Fruit fly (Drosophila melanogaster) whole organism, prepupa: ENCODE data around the gene CG7080.
A peak's percentile ranks its signal among the peaks of the same experiment; 100 is the strongest.

Source experiments
- Blimp-1 ChIP-seq: fragments of 200-800 bp; sonication (Bioruptor generic); optimal IDR thresholded peaks from 3 replicates; lab custom pipeline; 2017; ENCODE audit warnings: missing biosample characterization, missing genetic modification characterization, mild to moderate bottlenecking, moderate library complexity, missing genetic modification reagents
- CG10631 ChIP-seq: fragments of 200-800 bp; sonication (Bioruptor generic); optimal IDR thresholded peaks from 2 replicates; lab custom pipeline; 2016; ENCODE audit warnings: missing biosample characterization, missing genetic modification characterization
- CG11294 ChIP-seq: fragments of 200-800 bp; sonication (Bioruptor generic); IDR thresholded peaks from 2 replicates; pipeline ENCODE4 v1.3.6; 2022; ENCODE audit warnings: missing biosample characterization, missing genetic modification characterization
- CG11762 ChIP-seq: fragments of 200-800 bp; sonication (Bioruptor generic); optimal IDR thresholded peaks from 3 replicates; lab custom pipeline; 2016; ENCODE audit warnings: missing biosample characterization, missing genetic modification characterization; ENCODE audit not compliant: insufficient read depth
- CG11902 ChIP-seq: fragments of 200-800 bp; sonication (Bioruptor generic); optimal IDR thresholded peaks from 3 replicates; lab custom pipeline; 2016; ENCODE audit warnings: missing biosample characterization, missing genetic modification characterization
- CG15336 ChIP-seq: fragments of 200-800 bp; sonication (Bioruptor generic); IDR thresholded peaks from 2 replicates; pipeline ENCODE4 v1.3.6; 2022; ENCODE audit warnings: missing biosample characterization, missing genetic modification characterization
- CG1621 ChIP-seq: fragments of 200-800 bp; sonication (Bioruptor generic); optimal IDR thresholded peaks from 3 replicates; lab custom pipeline; 2018; ENCODE audit warnings: missing biosample characterization, mild to moderate bottlenecking, missing genetic modification characterization
- CG16779 ChIP-seq: fragments of 200-800 bp; sonication (Bioruptor generic); optimal IDR thresholded peaks from 3 replicates; lab custom pipeline; 2017; ENCODE audit warnings: missing biosample characterization, mild to moderate bottlenecking, missing genetic modification characterization
- CG3032 ChIP-seq: fragments of 200-800 bp; optimal IDR thresholded peaks from 2 replicates; lab custom pipeline; 2019; ENCODE audit warnings: missing biosample characterization, mild to moderate bottlenecking, missing genetic modification characterization, moderate library complexity
- CG31627 ChIP-seq: fragments of 200-800 bp; sonication (Bioruptor generic); optimal IDR thresholded peaks from 3 replicates; lab custom pipeline; 2016; ENCODE audit warnings: missing biosample characterization, missing genetic modification characterization
- CG32006 ChIP-seq: fragments of 200-800 bp; sonication (Bioruptor generic); optimal IDR thresholded peaks from 3 replicates; lab custom pipeline; 2017; ENCODE audit warnings: missing biosample characterization, mild to moderate bottlenecking, missing genetic modification characterization
- CG34406 ChIP-seq: fragments of 200-800 bp; sonication (Bioruptor generic); optimal IDR thresholded peaks from 3 replicates; lab custom pipeline; 2016; ENCODE audit warnings: missing biosample characterization, missing genetic modification characterization
- CG4318 ChIP-seq: fragments of 200-800 bp; sonication (Bioruptor generic); optimal IDR thresholded peaks from 3 replicates; lab custom pipeline; 2017; ENCODE audit warnings: missing biosample characterization, mild to moderate bottlenecking, missing genetic modification characterization
- CG6163 ChIP-seq: fragments of 200-800 bp; sonication (Bioruptor generic); IDR thresholded peaks from 3 replicates; pipeline ENCODE4 v1.3.6; 2022; ENCODE audit warnings: missing biosample characterization, missing genetic modification characterization
- CG6276 ChIP-seq: fragments of 200-800 bp; sonication (Bioruptor generic); optimal IDR thresholded peaks from 2 replicates; lab custom pipeline; 2017; ENCODE audit warnings: missing biosample characterization, mild to moderate bottlenecking, missing genetic modification characterization
- CG6792 ChIP-seq: fragments of 200-800 bp; sonication (Bioruptor generic); optimal IDR thresholded peaks from 3 replicates; lab custom pipeline; 2016; ENCODE audit warnings: missing biosample characterization, missing genetic modification characterization
- CG6808 ChIP-seq: fragments of 200-800 bp; sonication (Bioruptor generic); optimal IDR thresholded peaks from 3 replicates; lab custom pipeline; 2017; ENCODE audit warnings: missing biosample characterization, missing genetic modification characterization, mild to moderate bottlenecking, moderate library complexity, missing genetic modification reagents
- CG6854 ChIP-seq: fragments of 200-800 bp; sonication (Bioruptor generic); optimal IDR thresholded peaks from 2 replicates; lab custom pipeline; 2017; ENCODE audit warnings: missing biosample characterization, mild to moderate bottlenecking, missing genetic modification characterization
- CG7368 ChIP-seq: fragments of 200-800 bp; sonication (Bioruptor generic); optimal IDR thresholded peaks from 3 replicates; lab custom pipeline; 2016; ENCODE audit warnings: missing biosample characterization, missing genetic modification characterization
- CG8119 ChIP-seq: fragments of 200-800 bp; sonication (Bioruptor generic); IDR thresholded peaks from 3 replicates; pipeline ENCODE4 v1.3.6; 2022; ENCODE audit warnings: missing biosample characterization, missing genetic modification characterization
- CG8319 ChIP-seq: fragments of 200-800 bp; sonication (Bioruptor generic); optimal IDR thresholded peaks from 3 replicates; lab custom pipeline; 2016; ENCODE audit warnings: missing biosample characterization, missing genetic modification characterization
- CG8632 ChIP-seq: fragments of 200-800 bp; sonication (Bioruptor generic); optimal IDR thresholded peaks from 3 replicates; lab custom pipeline; 2016; ENCODE audit warnings: missing biosample characterization, missing genetic modification characterization
- CG9139 ChIP-seq: fragments of 200-800 bp; sonication (Bioruptor generic); optimal IDR thresholded peaks from 3 replicates; lab custom pipeline; 2017; ENCODE audit warnings: missing biosample characterization, mild to moderate bottlenecking, missing genetic modification characterization
- Eip75B ChIP-seq: fragments of 200-800 bp; sonication (Bioruptor generic); optimal IDR thresholded peaks from 3 replicates; lab custom pipeline; 2016; ENCODE audit warnings: missing biosample characterization, missing genetic modification characterization
- Eip78C ChIP-seq: fragments of 200-800 bp; sonication (Bioruptor generic); peaks from one replicate; lab custom pipeline; 2016; ENCODE audit warnings: missing biosample characterization, missing genetic modification characterization
- Ets21C ChIP-seq: fragments of 200-800 bp; sonication (Bioruptor generic); optimal IDR thresholded peaks from 3 replicates; lab custom pipeline; 2016; ENCODE audit warnings: missing biosample characterization, missing genetic modification characterization
- Ets96B ChIP-seq: fragments of 200-800 bp; optimal IDR thresholded peaks from 2 replicates; lab custom pipeline; 2019; ENCODE audit warnings: missing biosample characterization, mild to moderate bottlenecking, missing genetic modification characterization, moderate library complexity
- Hr38 ChIP-seq: sonication (Bioruptor generic); optimal IDR thresholded peaks from 2 replicates; lab custom pipeline; 2016; ENCODE audit warnings: missing biosample characterization, missing genetic modification characterization
- Hr39 ChIP-seq: fragments of 200-800 bp; sonication (Bioruptor generic); optimal IDR thresholded peaks from 2 replicates; lab custom pipeline; 2016; ENCODE audit warnings: missing biosample characterization, missing genetic modification characterization
- Lpt ChIP-seq: fragments of 200-800 bp; sonication (Bioruptor generic); optimal IDR thresholded peaks from 3 replicates; lab custom pipeline; 2016; ENCODE audit warnings: missing biosample characterization, missing genetic modification characterization
- Met ChIP-seq: fragments of 200-800 bp; sonication (Bioruptor generic); optimal IDR thresholded peaks from 3 replicates; lab custom pipeline; 2016; ENCODE audit warnings: missing biosample characterization, missing genetic modification characterization
- Sox102F ChIP-seq: fragments of 200-800 bp; sonication (Bioruptor generic); optimal IDR thresholded peaks from 2 replicates; lab custom pipeline; 2016; ENCODE audit warnings: missing biosample characterization, mild to moderate bottlenecking, missing genetic modification characterization
- Sox14 ChIP-seq: fragments of 200-800 bp; sonication (Bioruptor generic); optimal IDR thresholded peaks from 3 replicates; lab custom pipeline; 2016; ENCODE audit warnings: missing biosample characterization, missing genetic modification characterization
- Sox15 ChIP-seq: fragments of 200-800 bp; sonication (Bioruptor generic); optimal IDR thresholded peaks from 3 replicates; lab custom pipeline; 2016; ENCODE audit warnings: missing biosample characterization, missing genetic modification characterization
- achi ChIP-seq: fragments of 200-800 bp; sonication (Bioruptor generic); optimal IDR thresholded peaks from 3 replicates; lab custom pipeline; 2016; ENCODE audit warnings: missing biosample characterization, missing genetic modification characterization
- cyc ChIP-seq: fragments of 200-800 bp; sonication (Bioruptor generic); optimal IDR thresholded peaks from 3 replicates; lab custom pipeline; 2016; ENCODE audit warnings: missing biosample characterization, missing genetic modification characterization
- dac ChIP-seq: fragments of 200-800 bp; sonication (Bioruptor generic); optimal IDR thresholded peaks from 2 replicates; lab custom pipeline; 2017; ENCODE audit warnings: missing biosample characterization, mild to moderate bottlenecking, missing genetic modification characterization
- dsx ChIP-seq: fragments of 200-800 bp; optimal IDR thresholded peaks from 3 replicates; lab custom pipeline; 2019; ENCODE audit warnings: missing biosample characterization, mild to moderate bottlenecking, missing genetic modification characterization, moderate library complexity; ENCODE audit not compliant: poor library complexity, severe bottlenecking
- eg ChIP-seq: fragments of 200-800 bp; sonication (Bioruptor generic); IDR thresholded peaks from 3 replicates; pipeline ENCODE4 v1.3.6; 2022; ENCODE audit warnings: missing biosample characterization, missing genetic modification characterization
- esn ChIP-seq: fragments of 200-800 bp; sonication (Bioruptor generic); optimal IDR thresholded peaks from 2 replicates; lab custom pipeline; 2016; ENCODE audit warnings: missing biosample characterization, mild to moderate bottlenecking, missing genetic modification characterization, moderate library complexity
- fd59A ChIP-seq: fragments of 200-800 bp; sonication (Bioruptor generic); optimal IDR thresholded peaks from 2 replicates; lab custom pipeline; 2017; ENCODE audit warnings: missing biosample characterization, mild to moderate bottlenecking, missing genetic modification characterization, missing genetic modification reagents
- fd85E ChIP-seq: fragments of 200-800 bp; sonication (Bioruptor generic); optimal IDR thresholded peaks from 3 replicates; lab custom pipeline; 2016; ENCODE audit warnings: missing biosample characterization, missing genetic modification characterization
- fkh ChIP-seq: fragments of 200-800 bp; sonication (Bioruptor generic); optimal IDR thresholded peaks from 3 replicates; lab custom pipeline; 2017; ENCODE audit warnings: missing biosample characterization, mild to moderate bottlenecking, missing genetic modification characterization, moderate library complexity
- lz ChIP-seq: fragments of 200-800 bp; sonication (Bioruptor generic); optimal IDR thresholded peaks from 3 replicates; lab custom pipeline; 2016; ENCODE audit warnings: missing biosample characterization, missing genetic modification characterization
- salr ChIP-seq, 2 experiments: fragments of 200-800 bp; sonication (Bioruptor generic); optimal IDR thresholded peaks; 3 replicates each; lab custom pipeline; 2016 to 2018; ENCODE audit warnings: missing biosample characterization in 2 of 2, missing genetic modification characterization in 2 of 2, mild to moderate bottlenecking in 1 of 2
- spab ChIP-seq: fragments of 200-800 bp; sonication (Bioruptor generic); optimal IDR thresholded peaks from 2 replicates; lab custom pipeline; 2017; ENCODE audit warnings: missing biosample characterization, mild to moderate bottlenecking, missing genetic modification characterization, missing genetic modification reagents
- svp ChIP-seq: fragments of 200-800 bp; sonication (Bioruptor generic); peaks from one replicate; lab custom pipeline; 2016; ENCODE audit warnings: missing biosample characterization, missing genetic modification characterization
- topi ChIP-seq: fragments of 200-800 bp; sonication (Bioruptor generic); optimal IDR thresholded peaks from 3 replicates; lab custom pipeline; 2016; ENCODE audit warnings: missing biosample characterization, missing genetic modification characterization
- vri ChIP-seq: fragments of 200-800 bp; sonication (Bioruptor generic); optimal IDR thresholded peaks from 3 replicates; lab custom pipeline; 2016; ENCODE audit warnings: missing biosample characterization, mild to moderate bottlenecking, missing genetic modification characterization

CG7080 gene

dm6 chr3R:22368077-22368776 lies 39.1 kb downstream of the CG7080 start (continued):
- TF ChIP-seq eg (GFP tag; lab: Robert Waterston, UW), result peak; percentile 7; the same call in 2 of the 3 replicates
- peak; percentile 1 for TF ChIP-seq CG11762 (GFP tag; lab: Kevin White, UChicago)

dm6 chr3R:22368777-22369214 lies 39.7 kb downstream of the CG7080 start:
- TF ChIP-seq CG15336 (peak; percentile 82), Blimp-1 (GFP tag; lab: Kevin White, UChicago) (no peak), dsx (GFP tag; lab: Kevin White, UChicago) (peak; percentile 5), CG32006 (GFP tag; lab: Kevin White, UChicago) (peak; percentile 67), fd59A (GFP tag; lab: Kevin White, UChicago) (peak; percentile 44), CG6163 (GFP tag; lab: Robert Waterston, UW) (peak; percentile 62), CG34406 (peak; percentile 53), achi (peak; percentile 58), dac (no peak), Sox102F (GFP tag; lab: Kevin White, UChicago) (peak; percentile 74), CG6792 (GFP tag; lab: Kevin White, UChicago) (peak; percentile 56), Hr38 (no peak), Sox14 (peak; percentile 38), Eip75B (GFP tag; lab: Kevin White, UChicago) (peak; percentile 60), spab (peak; percentile 43), vri (GFP tag; lab: Kevin White, UChicago) (peak; percentile 2), CG9139 (GFP tag; lab: Kevin White, UChicago) (no peak), svp (GFP tag; lab: Kevin White, UChicago) (peak; percentile 66), CG3032 (peak; percentile 39), CG8119 (GFP tag; lab: Robert Waterston, UW) (peak; percentile 79), CG8319 (GFP tag; lab: Kevin White, UChicago) (peak; percentile 48), Hr39 (peak; percentile 37), Lpt (GFP tag; lab: Kevin White, UChicago) (peak; percentile 53), CG11902 (peak; percentile 2), CG31627 (GFP tag; lab: Kevin White, UChicago) (peak; percentile 46), cyc (GFP tag; lab: Kevin White, UChicago) (peak; percentile 50), lz (GFP tag; lab: Kevin White, UChicago) (peak; percentile 51), salr (GFP tag; optimal IDR thresholded peaks at IDR 0.05; lab: Kevin White, UChicago) (no peak), Sox15 (GFP tag; lab: Kevin White, UChicago) (no peak), esn (peak; percentile 75), topi (GFP tag; lab: Kevin White, UChicago) (peak; percentile 43), CG7368 (peak; percentile 23), Met (GFP tag; lab: Kevin White, UChicago) (peak; percentile 66), CG10631 (GFP tag; lab: Kevin White, UChicago) (peak; percentile 62), CG6854 (GFP tag; lab: Kevin White, UChicago) (no peak), CG11294 (GFP tag; lab: Robert Waterston, UW) (peak; percentile 79), fd85E (GFP tag; lab: Kevin White, UChicago) (no peak), eg (GFP tag; lab: Robert Waterston, UW) (peak; percentile 89), CG16779 (tag; lab: Kevin White, UChicago) (no peak), Ets21C (GFP tag; lab: Kevin White, UChicago) (no peak), CG1621 (tag; lab: Kevin White, UChicago) (no peak), CG8632 (GFP tag; lab: Kevin White, UChicago) (peak; percentile 52), CG6276 (no peak), CG4318 (no peak), fkh (GFP tag; lab: Kevin White, UChicago) (peak; percentile 54), CG6808 (no peak), Ets96B (tag; lab: Kevin White, UChicago) (peak; percentile 42), Eip78C (GFP tag; lab: Kevin White, UChicago) (peak; percentile 89)
